Fruit fly (Drosophila melanogaster) whole organism, wandering third instar larva: ENCODE data around the gene CG44040.

Experiments used
- CG9705 ChIP-seq: fragments of 200-800 bp; sonication (Bioruptor generic); optimal IDR thresholded peaks from 2 replicates; lab custom pipeline; 2018; ENCODE audit warnings: missing biosample characterization, mild to moderate bottlenecking, missing genetic modification characterization
- GATAd ChIP-seq: sonication (Bioruptor generic); optimal IDR thresholded peaks from 2 replicates; lab custom pipeline; 2016; ENCODE audit warnings: missing biosample characterization, missing genetic modification characterization
- Myc ChIP-seq: fragments of >200 bp; optimal IDR thresholded peaks from 2 replicates; lab custom pipeline; 2017
- dl ChIP-seq, 2 experiments: fragments of 175-275, 200-275 bp in 1 of 2; fragments of 200-275 bp in 1 of 2; sonication (Bioruptor generic); optimal IDR thresholded peaks; lab custom pipeline; 2018; ENCODE audit warnings: mild to moderate bottlenecking in 2 of 2, missing biosample characterization in 2 of 2, missing genetic modification characterization in 2 of 2, moderate library complexity in 2 of 2; ENCODE audit not compliant: partially characterized antibody in 2 of 2, insufficient read depth in 1 of 2
- dmrt93B ChIP-seq: fragments of 200-800 bp; sonication (Bioruptor generic); optimal IDR thresholded peaks from 2 replicates; lab custom pipeline; 2018; ENCODE audit warnings: missing biosample characterization, mild to moderate bottlenecking, missing genetic modification characterization
- h ChIP-seq: fragments of 200-800 bp; sonication (Bioruptor generic); optimal IDR thresholded peaks from 3 replicates; lab custom pipeline; 2016; ENCODE audit warnings: missing biosample characterization, mild to moderate bottlenecking, missing genetic modification characterization
- lola ChIP-seq: fragments of >200 bp; optimal IDR thresholded peaks from 2 replicates; lab custom pipeline; 2017; ENCODE audit warnings: missing biosample characterization, missing genetic modification characterization
- pan ChIP-seq: fragments of >200 bp; optimal IDR thresholded peaks from 2 replicates; lab custom pipeline; 2017
- usp ChIP-seq: fragments of >200 bp; optimal IDR thresholded peaks from 2 replicates; lab custom pipeline; 2017; ENCODE audit warnings: missing biosample characterization, missing genetic modification characterization

DNA sequence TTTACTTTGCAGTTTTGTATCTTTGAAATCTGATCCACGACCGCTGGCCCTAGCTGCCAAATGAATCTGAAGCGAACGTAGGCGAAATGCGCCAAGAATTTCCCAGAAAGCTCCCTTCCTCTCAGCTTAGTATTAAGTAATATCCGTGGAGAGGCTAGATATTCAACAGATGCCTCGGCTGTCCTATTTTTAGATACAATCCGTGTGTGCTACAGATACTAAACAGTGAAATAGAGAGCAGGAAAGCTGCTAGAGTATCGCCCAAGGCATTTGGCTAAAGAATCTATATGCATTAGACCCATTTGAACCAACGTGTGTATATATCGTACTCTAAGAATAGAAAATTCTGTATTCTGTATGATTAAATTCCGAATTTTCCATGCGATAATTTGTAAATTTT is 37.9 kb upstream of the CG44040 start:
- TF ChIP-seq lola (GFP tag; lab: Kevin White, UChicago) (no peak), dl (GFP tag; optimal IDR thresholded peaks at IDR 0.05; lab: Kevin White, UChicago; ENCODE audit: insufficient read depth in 1 of 2, partially characterized antibody in 2 of 2) (no peak), h (GFP tag; lab: Kevin White, UChicago) (no peak), GATAd (GFP tag; lab: Kevin White, UChicago) (no peak), usp (GFP tag; lab: Kevin White, UChicago) (no peak), CG9705 (GFP tag; lab: Kevin White, UChicago) (no peak), pan (no peak), Myc (lab: Kevin White, UChicago) (no peak), dmrt93B (no peak)
